Fruit fly (Drosophila melanogaster) whole organism, prepupa: ENCODE results near the gene bond.

ENCODE experiments used
- Blimp-1 ChIP-seq: fragments of 200-800 bp; sonication (Bioruptor generic); optimal IDR thresholded peaks from 3 replicates; lab custom pipeline; 2017; ENCODE audit warnings: missing biosample characterization, missing genetic modification characterization, mild to moderate bottlenecking, moderate library complexity, missing genetic modification reagents
- CG10631 ChIP-seq: fragments of 200-800 bp; sonication (Bioruptor generic); optimal IDR thresholded peaks from 2 replicates; lab custom pipeline; 2016; ENCODE audit warnings: missing biosample characterization, missing genetic modification characterization
- CG10669 ChIP-seq: fragments of 200-800 bp; sonication (Bioruptor generic); optimal IDR thresholded peaks from 3 replicates; lab custom pipeline; 2018; ENCODE audit warnings: missing biosample characterization, mild to moderate bottlenecking, missing genetic modification characterization, moderate library complexity
- CG11294 ChIP-seq: fragments of 200-800 bp; sonication (Bioruptor generic); IDR thresholded peaks from 2 replicates; pipeline ENCODE4 v1.3.6; 2022; ENCODE audit warnings: missing biosample characterization, missing genetic modification characterization
- CG11762 ChIP-seq: fragments of 200-800 bp; sonication (Bioruptor generic); optimal IDR thresholded peaks from 3 replicates; lab custom pipeline; 2016; ENCODE audit warnings: missing biosample characterization, missing genetic modification characterization; ENCODE audit not compliant: insufficient read depth
- CG11902 ChIP-seq: fragments of 200-800 bp; sonication (Bioruptor generic); optimal IDR thresholded peaks from 3 replicates; lab custom pipeline; 2016; ENCODE audit warnings: missing biosample characterization, missing genetic modification characterization
- CG15336 ChIP-seq: fragments of 200-800 bp; sonication (Bioruptor generic); IDR thresholded peaks from 2 replicates; pipeline ENCODE4 v1.3.6; 2022; ENCODE audit warnings: missing biosample characterization, missing genetic modification characterization
- CG1621 ChIP-seq: fragments of 200-800 bp; sonication (Bioruptor generic); optimal IDR thresholded peaks from 3 replicates; lab custom pipeline; 2018; ENCODE audit warnings: missing biosample characterization, mild to moderate bottlenecking, missing genetic modification characterization
- CG16779 ChIP-seq: fragments of 200-800 bp; sonication (Bioruptor generic); optimal IDR thresholded peaks from 3 replicates; lab custom pipeline; 2017; ENCODE audit warnings: missing biosample characterization, mild to moderate bottlenecking, missing genetic modification characterization
- CG31627 ChIP-seq: fragments of 200-800 bp; sonication (Bioruptor generic); optimal IDR thresholded peaks from 3 replicates; lab custom pipeline; 2016; ENCODE audit warnings: missing biosample characterization, missing genetic modification characterization
- CG32006 ChIP-seq: fragments of 200-800 bp; sonication (Bioruptor generic); optimal IDR thresholded peaks from 3 replicates; lab custom pipeline; 2017; ENCODE audit warnings: missing biosample characterization, mild to moderate bottlenecking, missing genetic modification characterization
- CG4318 ChIP-seq: fragments of 200-800 bp; sonication (Bioruptor generic); optimal IDR thresholded peaks from 3 replicates; lab custom pipeline; 2017; ENCODE audit warnings: missing biosample characterization, mild to moderate bottlenecking, missing genetic modification characterization
- CG6276 ChIP-seq: fragments of 200-800 bp; sonication (Bioruptor generic); optimal IDR thresholded peaks from 2 replicates; lab custom pipeline; 2017; ENCODE audit warnings: missing biosample characterization, mild to moderate bottlenecking, missing genetic modification characterization
- CG6792 ChIP-seq: fragments of 200-800 bp; sonication (Bioruptor generic); optimal IDR thresholded peaks from 3 replicates; lab custom pipeline; 2016; ENCODE audit warnings: missing biosample characterization, missing genetic modification characterization
- CG6808 ChIP-seq: fragments of 200-800 bp; sonication (Bioruptor generic); optimal IDR thresholded peaks from 3 replicates; lab custom pipeline; 2017; ENCODE audit warnings: missing biosample characterization, missing genetic modification characterization, mild to moderate bottlenecking, moderate library complexity, missing genetic modification reagents
- CG7368 ChIP-seq: fragments of 200-800 bp; sonication (Bioruptor generic); optimal IDR thresholded peaks from 3 replicates; lab custom pipeline; 2016; ENCODE audit warnings: missing biosample characterization, missing genetic modification characterization
- CG8119 ChIP-seq: fragments of 200-800 bp; sonication (Bioruptor generic); IDR thresholded peaks from 3 replicates; pipeline ENCODE4 v1.3.6; 2022; ENCODE audit warnings: missing biosample characterization, missing genetic modification characterization
- CG8319 ChIP-seq: fragments of 200-800 bp; sonication (Bioruptor generic); optimal IDR thresholded peaks from 3 replicates; lab custom pipeline; 2016; ENCODE audit warnings: missing biosample characterization, missing genetic modification characterization
- CG8632 ChIP-seq: fragments of 200-800 bp; sonication (Bioruptor generic); optimal IDR thresholded peaks from 3 replicates; lab custom pipeline; 2016; ENCODE audit warnings: missing biosample characterization, missing genetic modification characterization
- CG9139 ChIP-seq: fragments of 200-800 bp; sonication (Bioruptor generic); optimal IDR thresholded peaks from 3 replicates; lab custom pipeline; 2017; ENCODE audit warnings: missing biosample characterization, mild to moderate bottlenecking, missing genetic modification characterization
- Eip75B ChIP-seq: fragments of 200-800 bp; sonication (Bioruptor generic); optimal IDR thresholded peaks from 3 replicates; lab custom pipeline; 2016; ENCODE audit warnings: missing biosample characterization, missing genetic modification characterization
- Eip78C ChIP-seq: fragments of 200-800 bp; sonication (Bioruptor generic); peaks from one replicate; lab custom pipeline; 2016; ENCODE audit warnings: missing biosample characterization, missing genetic modification characterization
- Eip93F ChIP-seq: fragments of 200-800 bp; sonication (Bioruptor generic); optimal IDR thresholded peaks from 2 replicates; lab custom pipeline; 2016; ENCODE audit warnings: missing biosample characterization, mild to moderate bottlenecking, missing genetic modification characterization
- Ets21C ChIP-seq: fragments of 200-800 bp; sonication (Bioruptor generic); optimal IDR thresholded peaks from 3 replicates; lab custom pipeline; 2016; ENCODE audit warnings: missing biosample characterization, missing genetic modification characterization
- Ets96B ChIP-seq: fragments of 200-800 bp; optimal IDR thresholded peaks from 2 replicates; lab custom pipeline; 2019; ENCODE audit warnings: missing biosample characterization, mild to moderate bottlenecking, missing genetic modification characterization, moderate library complexity
- Gug ChIP-seq: fragments of 200-800 bp; sonication (Bioruptor generic); IDR thresholded peaks from 2 replicates; pipeline ENCODE4 v1.3.6; 2022; ENCODE audit warnings: missing biosample characterization, missing genetic modification characterization
- Hr39 ChIP-seq: fragments of 200-800 bp; sonication (Bioruptor generic); optimal IDR thresholded peaks from 2 replicates; lab custom pipeline; 2016; ENCODE audit warnings: missing biosample characterization, missing genetic modification characterization
- Lpt ChIP-seq: fragments of 200-800 bp; sonication (Bioruptor generic); optimal IDR thresholded peaks from 3 replicates; lab custom pipeline; 2016; ENCODE audit warnings: missing biosample characterization, missing genetic modification characterization
- Met ChIP-seq: fragments of 200-800 bp; sonication (Bioruptor generic); optimal IDR thresholded peaks from 3 replicates; lab custom pipeline; 2016; ENCODE audit warnings: missing biosample characterization, missing genetic modification characterization
- OdsH ChIP-seq: fragments of 200-800 bp; sonication (Bioruptor generic); optimal IDR thresholded peaks from 3 replicates; lab custom pipeline; 2016; ENCODE audit warnings: missing biosample characterization, missing genetic modification characterization
- Sox102F ChIP-seq: fragments of 200-800 bp; sonication (Bioruptor generic); optimal IDR thresholded peaks from 2 replicates; lab custom pipeline; 2016; ENCODE audit warnings: missing biosample characterization, mild to moderate bottlenecking, missing genetic modification characterization
- Sox15 ChIP-seq: fragments of 200-800 bp; sonication (Bioruptor generic); optimal IDR thresholded peaks from 3 replicates; lab custom pipeline; 2016; ENCODE audit warnings: missing biosample characterization, missing genetic modification characterization
- achi ChIP-seq: fragments of 200-800 bp; sonication (Bioruptor generic); optimal IDR thresholded peaks from 3 replicates; lab custom pipeline; 2016; ENCODE audit warnings: missing biosample characterization, missing genetic modification characterization
- dac ChIP-seq: fragments of 200-800 bp; sonication (Bioruptor generic); optimal IDR thresholded peaks from 2 replicates; lab custom pipeline; 2017; ENCODE audit warnings: missing biosample characterization, mild to moderate bottlenecking, missing genetic modification characterization
- dsx ChIP-seq: fragments of 200-800 bp; optimal IDR thresholded peaks from 3 replicates; lab custom pipeline; 2019; ENCODE audit warnings: missing biosample characterization, mild to moderate bottlenecking, missing genetic modification characterization, moderate library complexity; ENCODE audit not compliant: poor library complexity, severe bottlenecking
- eg ChIP-seq: fragments of 200-800 bp; sonication (Bioruptor generic); IDR thresholded peaks from 3 replicates; pipeline ENCODE4 v1.3.6; 2022; ENCODE audit warnings: missing biosample characterization, missing genetic modification characterization
- esn ChIP-seq: fragments of 200-800 bp; sonication (Bioruptor generic); optimal IDR thresholded peaks from 2 replicates; lab custom pipeline; 2016; ENCODE audit warnings: missing biosample characterization, mild to moderate bottlenecking, missing genetic modification characterization, moderate library complexity
- fkh ChIP-seq: fragments of 200-800 bp; sonication (Bioruptor generic); optimal IDR thresholded peaks from 3 replicates; lab custom pipeline; 2017; ENCODE audit warnings: missing biosample characterization, mild to moderate bottlenecking, missing genetic modification characterization, moderate library complexity
- lz ChIP-seq: fragments of 200-800 bp; sonication (Bioruptor generic); optimal IDR thresholded peaks from 3 replicates; lab custom pipeline; 2016; ENCODE audit warnings: missing biosample characterization, missing genetic modification characterization
- net ChIP-seq: fragments of 200-800 bp; sonication (Bioruptor generic); optimal IDR thresholded peaks from 3 replicates; lab custom pipeline; 2016; ENCODE audit warnings: missing biosample characterization, missing genetic modification characterization
- salr ChIP-seq, 2 experiments: fragments of 200-800 bp; sonication (Bioruptor generic); optimal IDR thresholded peaks; 3 replicates each; lab custom pipeline; 2016 to 2018; ENCODE audit warnings: missing biosample characterization in 2 of 2, missing genetic modification characterization in 2 of 2, mild to moderate bottlenecking in 1 of 2
- spab ChIP-seq: fragments of 200-800 bp; sonication (Bioruptor generic); optimal IDR thresholded peaks from 2 replicates; lab custom pipeline; 2017; ENCODE audit warnings: missing biosample characterization, mild to moderate bottlenecking, missing genetic modification characterization, missing genetic modification reagents
- vri ChIP-seq: fragments of 200-800 bp; sonication (Bioruptor generic); optimal IDR thresholded peaks from 3 replicates; lab custom pipeline; 2016; ENCODE audit warnings: missing biosample characterization, mild to moderate bottlenecking, missing genetic modification characterization

bond gene

DNA sequence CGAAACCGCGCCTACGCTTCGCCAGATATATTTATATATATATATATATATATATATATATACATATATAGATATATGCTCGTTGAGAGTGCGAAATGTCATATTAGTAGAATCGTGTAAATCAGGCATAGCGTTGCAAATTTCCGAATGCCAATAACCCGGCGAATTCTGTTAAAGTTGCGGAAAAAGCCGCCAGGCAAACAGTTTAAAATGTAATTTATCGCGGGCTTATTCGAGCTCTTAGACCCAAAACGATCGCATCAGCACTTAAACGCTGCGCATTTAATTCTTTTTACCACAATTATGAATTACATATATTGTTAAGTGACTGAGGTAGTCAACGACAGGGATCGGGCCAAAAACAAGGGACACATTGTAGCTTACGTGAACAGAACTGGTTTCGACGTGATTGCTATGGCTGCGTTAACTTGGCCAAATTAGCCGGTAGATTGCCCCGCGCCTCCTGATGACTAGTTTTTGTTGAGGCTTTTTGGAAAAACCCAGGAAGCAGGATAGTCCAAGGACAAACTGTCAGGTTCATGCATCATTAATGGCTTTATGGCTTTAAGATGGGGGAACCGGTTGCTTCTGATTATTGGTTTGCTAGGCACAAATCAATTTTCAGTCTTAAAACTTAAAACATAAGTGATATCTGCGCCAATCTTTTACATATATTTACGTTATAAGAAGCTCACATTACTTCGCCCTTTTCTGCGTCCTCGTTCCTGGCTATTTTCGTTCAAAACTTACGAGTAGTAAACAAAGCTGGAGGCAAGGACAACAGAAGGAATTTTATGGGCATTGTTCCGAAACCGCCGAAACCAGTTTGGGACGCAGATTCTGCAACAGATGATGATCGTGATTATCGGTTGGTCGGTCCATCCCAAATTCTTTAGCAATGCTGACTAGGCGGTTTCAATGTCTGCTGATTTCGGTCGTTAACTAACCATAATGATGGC, 16.2 kb upstream of the bond start:
- TF ChIP-seq CG6276, result no peak
- peak; percentile 5 for TF ChIP-seq Sox102F
- no peak for TF ChIP-seq CG6808 (GFP tag; lab: Kevin White, UChicago)
- no peak for TF ChIP-seq OdsH
- no peak for TF ChIP-seq fkh
- TF ChIP-seq CG16779 (tag; lab: Kevin White, UChicago), result no peak
- no peak for TF ChIP-seq CG7368
- no peak for TF ChIP-seq CG10669 (GFP tag; lab: Kevin White, UChicago)
- peak; percentile 53 for TF ChIP-seq Eip78C (GFP tag; lab: Kevin White, UChicago)
- no peak for TF ChIP-seq salr (GFP tag; optimal IDR thresholded peaks at IDR 0.05; lab: Kevin White, UChicago)
- no peak for TF ChIP-seq Sox15 (GFP tag; lab: Kevin White, UChicago)
- peak; percentile 73 for TF ChIP-seq dsx (GFP tag; lab: Kevin White, UChicago)
- no peak for TF ChIP-seq eg (GFP tag; lab: Robert Waterston, UW)
- TF ChIP-seq CG10631 (GFP tag; lab: Kevin White, UChicago), result no peak
- no peak for TF ChIP-seq Ets96B
- TF ChIP-seq CG11294 (GFP tag; lab: Robert Waterston, UW), result no peak
- no peak for TF ChIP-seq Ets21C (GFP tag; lab: Kevin White, UChicago)
- TF ChIP-seq CG11902 (GFP tag; lab: Kevin White, UChicago), result no peak
- no peak for TF ChIP-seq esn (GFP tag; lab: Kevin White, UChicago)
- no peak for TF ChIP-seq CG9139 (GFP tag; lab: Kevin White, UChicago)
- no peak for TF ChIP-seq Gug
- TF ChIP-seq achi, result no peak

DNA sequence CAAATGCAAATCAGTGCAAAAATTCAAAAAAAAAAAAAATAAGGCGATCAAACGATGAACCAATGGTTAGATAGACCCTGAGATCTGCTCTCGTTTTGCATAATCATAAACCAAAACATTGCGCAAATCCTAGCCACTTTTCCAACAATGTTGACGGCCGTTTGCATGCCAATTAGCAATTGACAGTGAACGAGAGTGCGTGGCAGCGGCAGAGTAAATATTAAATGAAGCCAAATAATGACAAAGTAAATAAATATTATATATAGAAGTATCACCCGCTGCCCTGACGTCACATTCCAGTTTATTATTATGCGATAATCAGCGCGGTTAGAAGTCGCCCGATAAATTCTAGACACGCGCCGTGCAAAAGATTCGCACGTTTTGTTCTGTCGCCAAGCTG, 14.5 kb upstream of the bond start:
- TF ChIP-seq fkh, result peak; percentile 64
- no peak for TF ChIP-seq CG11762

DNA sequence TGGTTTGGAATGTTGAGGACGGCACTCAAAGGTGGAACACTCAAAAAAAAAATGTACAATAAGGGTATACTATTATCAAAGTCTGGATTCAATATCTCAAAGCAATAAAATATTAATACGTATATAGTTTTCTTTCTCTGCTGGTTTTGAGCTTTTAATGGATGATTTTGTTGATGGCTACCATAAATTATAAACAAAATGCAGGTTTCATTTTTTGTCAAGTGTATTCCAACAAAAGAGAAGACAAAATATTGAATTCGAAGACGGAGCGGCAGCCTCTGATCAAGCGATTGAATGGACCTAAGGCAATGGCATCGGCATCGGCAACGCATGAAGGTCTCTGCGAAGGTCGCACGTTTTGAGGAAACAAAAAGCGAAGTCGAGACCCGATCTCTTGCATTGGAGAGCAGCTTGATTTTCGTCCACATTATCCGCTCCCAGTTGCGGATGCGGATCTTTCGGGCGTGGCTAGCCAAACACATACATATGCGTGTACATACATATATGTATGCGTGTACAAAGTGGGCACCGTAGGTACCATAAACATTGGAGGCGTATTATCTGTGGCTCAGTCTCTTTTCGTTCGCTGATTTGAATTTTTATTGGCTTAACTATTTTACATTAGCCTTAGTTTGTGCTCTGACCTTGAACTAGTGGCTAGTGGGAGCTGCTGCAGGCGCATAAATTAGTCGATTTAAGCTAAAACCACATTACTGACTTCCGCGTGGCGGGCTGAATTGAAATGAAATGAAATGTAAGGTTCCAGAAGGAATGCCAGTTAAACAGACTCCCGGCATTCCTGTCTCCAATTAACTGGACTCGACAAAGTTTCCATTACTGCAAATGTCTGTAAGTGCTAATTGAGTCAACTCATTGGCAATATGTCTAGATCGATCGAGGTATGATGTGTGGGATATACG, 13.7 kb upstream of the bond start:
- TF ChIP-seq CG8632 (peak; percentile 74), Eip93F (no peak), CG32006 (no peak), CG16779 (tag; lab: Kevin White, UChicago) (peak; percentile 32), Ets96B (peak; percentile 85), spab (GFP tag; lab: Kevin White, UChicago) (peak; percentile 80), Met (peak; percentile 57), CG15336 (GFP tag; lab: Robert Waterston, UW) (no peak), CG1621 (tag; lab: Kevin White, UChicago) (peak; percentile 77), CG4318 (GFP tag; lab: Kevin White, UChicago) (no peak), dac (no peak), achi (peak; percentile 71), Lpt (GFP tag; lab: Kevin White, UChicago) (no peak), CG6808 (GFP tag; lab: Kevin White, UChicago) (peak; percentile 80), Blimp-1 (GFP tag; lab: Kevin White, UChicago) (no peak), vri (GFP tag; lab: Kevin White, UChicago) (peak; percentile 8), CG8119 (GFP tag; lab: Robert Waterston, UW) (no peak), CG10669 (GFP tag; lab: Kevin White, UChicago) (peak; percentile 79), CG6792 (GFP tag; lab: Kevin White, UChicago) (peak; percentile 73), net (GFP tag; lab: Kevin White, UChicago) (peak; percentile 46), CG31627 (GFP tag; lab: Kevin White, UChicago) (peak; percentile 28), Hr39 (GFP tag; lab: Kevin White, UChicago) (peak; percentile 34), fkh (no peak), CG8319 (peak; percentile 44), CG7368 (peak; percentile 74), CG9139 (GFP tag; lab: Kevin White, UChicago) (peak; percentile 47), Eip75B (peak; percentile 82), lz (GFP tag; lab: Kevin White, UChicago) (peak; percentile 32), CG11762 (peak; percentile 58)
